Fruit fly (Drosophila melanogaster): Measurements from ENCODE around the gene Manf.
A peak's percentile ranks its signal among the peaks of the same experiment; 100 is the strongest.

Gene Manf

DNA sequence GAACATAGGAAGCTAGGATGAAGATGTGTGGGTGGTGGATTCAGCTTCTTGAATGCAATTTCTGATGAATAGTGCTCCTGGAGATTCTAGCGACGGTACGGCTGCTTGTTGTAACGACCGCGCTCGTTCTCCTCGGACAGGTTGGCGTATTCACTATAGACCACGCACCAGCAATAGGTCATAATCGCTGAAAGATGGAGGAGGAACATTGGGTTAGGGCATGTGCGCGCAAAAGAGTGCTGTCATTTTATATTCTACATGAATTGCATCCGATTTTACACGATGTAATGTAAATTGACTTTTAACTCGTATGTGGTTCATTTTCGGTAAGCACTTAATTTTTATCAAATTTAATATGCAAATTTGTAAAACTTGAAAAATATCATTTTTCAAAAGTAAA is 1.8 kb downstream of the Manf start (continued):
- TF ChIP-seq al (GFP tag; IDR thresholded peaks at IDR 0.05) (no peak), Ets65A (GFP tag) (peak; percentile 85), Xbp1 (GFP tag; optimal IDR thresholded peaks at IDR 0.05) (peak; percentile 6), Ravus (GFP tag; IDR thresholded peaks at IDR 0.05) (no peak), amos (GFP tag; IDR thresholded peaks at IDR 0.05; ENCODE audit: partially characterized antibody) (peak; percentile 70), CG2116 (GFP tag; optimal IDR thresholded peaks at IDR 0.05) (no peak), H15 (GFP tag; IDR thresholded peaks at IDR 0.05) (no peak), gcm (GFP tag; optimal IDR thresholded peaks at IDR 0.05) (no peak), CTCF (GFP tag; optimal IDR thresholded peaks at IDR 0.05) (peak; percentile 85), CG34376 (GFP tag; optimal IDR thresholded peaks at IDR 0.05) (no peak), CG5245 (GFP tag; optimal IDR thresholded peaks at IDR 0.05) (no peak), caup (GFP tag; optimal IDR thresholded peaks at IDR 0.05; ENCODE audit: severe bottlenecking) (no peak), CG14860 (GFP tag; IDR thresholded peaks at IDR 0.05; ENCODE audit: partially characterized antibody) (0 out of 3 replicates have a peak, but pooled peaks have one; percentile 15), phol (tag; optimal IDR thresholded peaks at IDR 0.05) (peak; percentile 6), ttk (GFP tag; IDR thresholded peaks at IDR 0.05) (no peak), unc-4 (GFP tag; IDR thresholded peaks at IDR 0.05; ENCODE audit: partially characterized antibody) (0 out of 2 replicates have a peak, but pooled peaks have one; percentile 16), Myb (GFP tag; optimal IDR thresholded peaks at IDR 0.05) (peak; percentile 21), ATbp (GFP tag; optimal IDR thresholded peaks at IDR 0.05) (no peak), ap (GFP tag; IDR thresholded peaks at IDR 0.05) (no peak), CG13424 (tag; optimal IDR thresholded peaks at IDR 0.05) (no peak), pb (GFP tag; optimal IDR thresholded peaks at IDR 0.05) (no peak), twi (tag; optimal IDR thresholded peaks at IDR 0.05) (no peak), Deaf1 (tag; optimal IDR thresholded peaks at IDR 0.05) (no peak), pho (GFP tag; optimal IDR thresholded peaks at IDR 0.05) (no peak), Dek (tag; optimal IDR thresholded peaks at IDR 0.05) (no peak), CG1233 (GFP tag; optimal IDR thresholded peaks at IDR 0.05) (no peak), NK7.1 (GFP tag; optimal IDR thresholded peaks at IDR 0.05) (no peak), Sry-δ (GFP tag; optimal IDR thresholded peaks at IDR 0.05) (peak; percentile 36), CG8281 (tag; optimal IDR thresholded peaks at IDR 0.05) (no peak), otp (GFP tag; IDR thresholded peaks at IDR 0.05) (no peak), MESR4 (GFP tag; optimal IDR thresholded peaks at IDR 0.05) (no peak), BEAF-32 (GFP tag; optimal IDR thresholded peaks at IDR 0.05) (peak; percentile 31), ab (GFP tag; optimal IDR thresholded peaks at IDR 0.05) (no peak), CG1603 (tag; optimal IDR thresholded peaks at IDR 0.05) (peak; percentile 16), ssp (GFP tag; IDR thresholded peaks at IDR 0.05) (no peak), CG8388 (GFP tag; optimal IDR thresholded peaks at IDR 0.05) (no peak), bbx (GFP tag; IDR thresholded peaks at IDR 0.05; ENCODE audit: partially characterized antibody) (peak; percentile 21; the same call in 1 of the 2 replicates), CG6683 (GFP tag; optimal IDR thresholded peaks at IDR 0.05) (no peak), Adf1 (GFP tag; IDR thresholded peaks at IDR 0.05) (no peak), br (optimal IDR thresholded peaks at IDR 0.05) (no peak), jing (GFP tag; optimal IDR thresholded peaks at IDR 0.05) (no peak), Oli (tag; optimal IDR thresholded peaks at IDR 0.05) (no peak), Six4 (GFP tag; optimal IDR thresholded peaks at IDR 0.05) (no peak), Drgx (GFP tag; IDR thresholded peaks at IDR 0.05) (no peak), p53 (GFP tag; optimal IDR thresholded peaks at IDR 0.05) (no peak), CkIIα-i1 (GFP tag; IDR thresholded peaks at IDR 0.05) (no peak), CG15073 (GFP tag; optimal IDR thresholded peaks at IDR 0.05) (no peak), CG18764 (GFP tag; optimal IDR thresholded peaks at IDR 0.05) (no peak), CG15601 (tag; optimal IDR thresholded peaks at IDR 0.05) (no peak), rib (GFP tag; IDR thresholded peaks at IDR 0.05) (no peak), btn (GFP tag; optimal IDR thresholded peaks at IDR 0.05) (no peak), Hr78 (GFP tag; optimal IDR thresholded peaks at IDR 0.05) (peak in 1 of 2 experiments; percentile 77)
